Fruit fly (Drosophila melanogaster) whole organism, pupa: Measurements from ENCODE around the gene CG31097.

Source experiments
- CG10348 ChIP-seq: fragments of 200-800 bp; sonication (Bioruptor generic); IDR thresholded peaks from 2 replicates; pipeline ENCODE4 v1.3.6; 2022; ENCODE audit warnings: missing biosample characterization, missing genetic modification characterization
- CG12605 ChIP-seq: fragments of 200-800 bp; sonication (Bioruptor generic); IDR thresholded peaks from 2 replicates; pipeline ENCODE4 v1.3.6; 2022; ENCODE audit warnings: missing biosample characterization, missing genetic modification characterization
- CG13204 ChIP-seq: fragments of 200-800 bp; sonication (Bioruptor generic); optimal IDR thresholded peaks from 2 replicates; lab custom pipeline; 2018; ENCODE audit warnings: missing biosample characterization, mild to moderate bottlenecking, missing genetic modification characterization, moderate library complexity
- CG14655 ChIP-seq: fragments of 200-800 bp; sonication (Bioruptor generic); optimal IDR thresholded peaks from 3 replicates; lab custom pipeline; 2017; ENCODE audit warnings: mild to moderate bottlenecking, missing biosample characterization, missing genetic modification reagents, missing genetic modification characterization
- CG15710 ChIP-seq: fragments of 200-800 bp; sonication (Bioruptor generic); optimal IDR thresholded peaks from 2 replicates; lab custom pipeline; 2018; ENCODE audit warnings: missing biosample characterization, mild to moderate bottlenecking, missing genetic modification characterization, moderate library complexity
- CG17806 ChIP-seq: fragments of 200-800 bp; sonication (Bioruptor generic); optimal IDR thresholded peaks from 2 replicates; lab custom pipeline; 2018; ENCODE audit warnings: missing biosample characterization, mild to moderate bottlenecking, missing genetic modification characterization, moderate library complexity
- CG32121 ChIP-seq: fragments of 200-800 bp; sonication (Bioruptor generic); IDR thresholded peaks from 2 replicates; pipeline ENCODE4 v1.3.6; 2022; ENCODE audit warnings: missing biosample characterization, missing genetic modification characterization
- CG34367 ChIP-seq: fragments of 200-800 bp; sonication (Bioruptor generic); optimal IDR thresholded peaks from 2 replicates; lab custom pipeline; 2018; ENCODE audit warnings: missing biosample characterization, mild to moderate bottlenecking, missing genetic modification characterization
- CG4496 ChIP-seq: fragments of 200-800 bp; sonication (Bioruptor generic); IDR thresholded peaks from 3 replicates; pipeline ENCODE4 v1.3.6; 2022; ENCODE audit warnings: missing biosample characterization, missing genetic modification characterization
- CG8159 ChIP-seq: fragments of 200-800 bp; sonication (Bioruptor generic); optimal IDR thresholded peaks from 3 replicates; lab custom pipeline; 2018; ENCODE audit warnings: missing biosample characterization, mild to moderate bottlenecking, missing genetic modification characterization, moderate library complexity
- CG8301 ChIP-seq: fragments of 200-800 bp; sonication (Bioruptor generic); optimal IDR thresholded peaks from 2 replicates; lab custom pipeline; 2018; ENCODE audit warnings: missing biosample characterization, mild to moderate bottlenecking, missing genetic modification characterization
- CG9948 ChIP-seq: fragments of 200-800 bp; sonication (Bioruptor generic); optimal IDR thresholded peaks from 2 replicates; lab custom pipeline; 2018; ENCODE audit warnings: missing biosample characterization, mild to moderate bottlenecking, missing genetic modification characterization, moderate library complexity
- D1 ChIP-seq: fragments of 200-800 bp; sonication (Bioruptor generic); optimal IDR thresholded peaks from 2 replicates; lab custom pipeline; 2018; ENCODE audit warnings: missing biosample characterization, mild to moderate bottlenecking, missing genetic modification characterization, moderate library complexity
- EcR ChIP-seq: fragments of 200-800 bp; sonication (Bioruptor generic); optimal IDR thresholded peaks from 3 replicates; lab custom pipeline; 2019; ENCODE audit warnings: missing biosample characterization, missing genetic modification characterization, mild to moderate bottlenecking, moderate library complexity, missing genetic modification reagents
- Ets98B ChIP-seq: fragments of 200-800 bp; sonication (Bioruptor generic); IDR thresholded peaks from 2 replicates; pipeline ENCODE4 v1.3.6; 2022; ENCODE audit warnings: missing biosample characterization, missing genetic modification characterization
- Pif1A ChIP-seq: fragments of 200-800 bp; sonication (Bioruptor generic); optimal IDR thresholded peaks from 3 replicates; lab custom pipeline; 2016; ENCODE audit warnings: missing biosample characterization, missing genetic modification characterization
- Pif1B ChIP-seq: fragments of 200-800 bp; sonication (Bioruptor generic); optimal IDR thresholded peaks from 3 replicates; lab custom pipeline; 2016; ENCODE audit warnings: missing biosample characterization, missing genetic modification characterization
- Snoo ChIP-seq: fragments of 200-800 bp; sonication (Bioruptor generic); optimal IDR thresholded peaks from 3 replicates; lab custom pipeline; 2017; ENCODE audit warnings: missing biosample characterization, mild to moderate bottlenecking, missing genetic modification characterization, inconsistent platforms
- fd96Ca ChIP-seq: fragments of 200-800 bp; sonication (Bioruptor generic); IDR thresholded peaks from 3 replicates; pipeline ENCODE4 v1.3.6; 2022; ENCODE audit warnings: missing biosample characterization, missing genetic modification characterization
- gl ChIP-seq: fragments of 200-800 bp; sonication (Bioruptor generic); optimal IDR thresholded peaks from 2 replicates; lab custom pipeline; 2018; ENCODE audit warnings: missing biosample characterization, mild to moderate bottlenecking, missing genetic modification characterization
- rn ChIP-seq: fragments of 200-800 bp; sonication (Bioruptor generic); IDR thresholded peaks from 2 replicates; pipeline ENCODE4 v1.3.6; 2022; ENCODE audit warnings: missing biosample characterization, missing genetic modification characterization

CG31097 gene

DNA sequence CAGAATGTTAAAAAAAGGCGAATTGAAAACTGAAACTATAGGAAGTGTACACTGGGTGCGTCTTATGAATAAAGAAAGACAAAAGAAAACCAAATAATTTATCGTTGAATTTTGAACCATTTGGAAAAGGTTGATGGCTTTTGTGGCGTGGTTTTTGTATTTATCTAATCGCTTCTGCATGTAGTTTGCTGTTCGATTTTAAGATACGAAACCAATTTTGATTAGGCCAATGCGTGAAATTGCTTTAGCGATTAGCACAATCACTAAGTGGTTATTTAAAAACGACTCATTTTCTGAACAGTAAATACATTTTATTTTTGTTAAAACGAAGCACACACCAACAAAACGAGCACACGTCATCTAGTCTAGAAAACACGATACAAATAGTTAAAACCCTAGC is 36.9 kb downstream of the CG31097 start:
- TF ChIP-seq CG8301 (tag; lab: Kevin White, UChicago) (no peak), CG15710 (tag; lab: Kevin White, UChicago) (no peak), CG17806 (tag; lab: Kevin White, UChicago) (no peak), Pif1A (GFP tag; lab: Kevin White, UChicago) (no peak), CG13204 (GFP tag; lab: Kevin White, UChicago) (no peak), CG9948 (tag; lab: Kevin White, UChicago) (no peak), CG34367 (tag; lab: Kevin White, UChicago) (no peak), rn (GFP tag; lab: Robert Waterston, UW) (no peak), CG12605 (no peak), Pif1B (GFP tag; lab: Kevin White, UChicago) (no peak)
- TF ChIP-seq, all 21 proteins: peak for 0

DNA sequence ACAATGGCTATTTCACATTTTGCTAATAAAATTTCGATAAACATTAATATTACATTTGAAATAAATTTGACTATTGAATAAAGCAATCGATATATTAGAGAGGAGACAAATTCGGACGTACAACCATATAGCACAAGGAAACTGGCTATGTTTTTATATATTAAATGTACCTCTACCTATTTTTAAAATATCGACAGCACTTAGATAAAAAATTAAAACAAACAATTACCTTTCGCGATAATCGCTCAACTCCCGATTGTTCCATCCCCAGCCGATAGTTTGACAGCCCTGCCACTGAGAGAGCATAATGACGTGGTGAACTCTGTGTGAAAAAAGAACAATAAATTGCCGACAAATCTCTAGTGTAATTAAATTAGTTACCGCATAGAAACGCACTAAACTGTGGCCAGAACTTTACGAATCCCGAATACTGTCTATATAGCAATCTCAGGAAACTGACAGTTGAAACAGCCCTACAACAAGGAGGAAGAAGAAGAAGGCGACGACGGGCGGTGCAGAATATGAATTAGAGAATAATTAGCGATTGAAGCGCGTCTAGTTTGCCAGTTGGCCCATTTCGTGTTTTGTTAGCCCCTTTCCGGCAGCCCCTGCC is 38.8 kb downstream of the CG31097 start, which contains the start of gene CG11857:
Gene CG11857, plus strand, starts transcription at position 271 of the 613 bp plus-strand sequence.
- no peak for TF ChIP-seq Pif1A (GFP tag; lab: Kevin White, UChicago)
- peak; percentile 55 for TF ChIP-seq EcR (GFP tag; lab: Kevin White, UChicago)
- TF ChIP-seq CG32121 (GFP tag; lab: Robert Waterston, UW): peak; percentile 97
- peak; percentile 98 for TF ChIP-seq fd96Ca (GFP tag; lab: Robert Waterston, UW)
- TF ChIP-seq CG12605: peak; percentile 93
- TF ChIP-seq D1 (tag; lab: Kevin White, UChicago): no peak
- TF ChIP-seq Ets98B (GFP tag; lab: Robert Waterston, UW): peak; percentile 96
- peak; percentile 98 for TF ChIP-seq CG4496 (GFP tag; lab: Robert Waterston, UW)
- TF ChIP-seq CG17806 (tag; lab: Kevin White, UChicago): peak; percentile 93
- peak; percentile 96 for TF ChIP-seq rn (GFP tag; lab: Robert Waterston, UW)
- peak; percentile 95 for TF ChIP-seq Snoo
- no peak for TF ChIP-seq CG13204 (GFP tag; lab: Kevin White, UChicago)
- no peak for TF ChIP-seq CG14655
- TF ChIP-seq CG15710 (tag; lab: Kevin White, UChicago): peak; percentile 96
- TF ChIP-seq gl (tag; lab: Kevin White, UChicago): peak; percentile 86
- TF ChIP-seq CG9948 (tag; lab: Kevin White, UChicago): peak; percentile 93
- TF ChIP-seq CG10348 (GFP tag; lab: Robert Waterston, UW): peak; percentile 96
- peak; percentile 92 for TF ChIP-seq CG34367 (tag; lab: Kevin White, UChicago)
- TF ChIP-seq CG8159 (tag; lab: Kevin White, UChicago): peak; percentile 93
- peak; percentile 92 for TF ChIP-seq CG8301 (tag; lab: Kevin White, UChicago)
- no peak for TF ChIP-seq Pif1B (GFP tag; lab: Kevin White, UChicago)

DNA sequence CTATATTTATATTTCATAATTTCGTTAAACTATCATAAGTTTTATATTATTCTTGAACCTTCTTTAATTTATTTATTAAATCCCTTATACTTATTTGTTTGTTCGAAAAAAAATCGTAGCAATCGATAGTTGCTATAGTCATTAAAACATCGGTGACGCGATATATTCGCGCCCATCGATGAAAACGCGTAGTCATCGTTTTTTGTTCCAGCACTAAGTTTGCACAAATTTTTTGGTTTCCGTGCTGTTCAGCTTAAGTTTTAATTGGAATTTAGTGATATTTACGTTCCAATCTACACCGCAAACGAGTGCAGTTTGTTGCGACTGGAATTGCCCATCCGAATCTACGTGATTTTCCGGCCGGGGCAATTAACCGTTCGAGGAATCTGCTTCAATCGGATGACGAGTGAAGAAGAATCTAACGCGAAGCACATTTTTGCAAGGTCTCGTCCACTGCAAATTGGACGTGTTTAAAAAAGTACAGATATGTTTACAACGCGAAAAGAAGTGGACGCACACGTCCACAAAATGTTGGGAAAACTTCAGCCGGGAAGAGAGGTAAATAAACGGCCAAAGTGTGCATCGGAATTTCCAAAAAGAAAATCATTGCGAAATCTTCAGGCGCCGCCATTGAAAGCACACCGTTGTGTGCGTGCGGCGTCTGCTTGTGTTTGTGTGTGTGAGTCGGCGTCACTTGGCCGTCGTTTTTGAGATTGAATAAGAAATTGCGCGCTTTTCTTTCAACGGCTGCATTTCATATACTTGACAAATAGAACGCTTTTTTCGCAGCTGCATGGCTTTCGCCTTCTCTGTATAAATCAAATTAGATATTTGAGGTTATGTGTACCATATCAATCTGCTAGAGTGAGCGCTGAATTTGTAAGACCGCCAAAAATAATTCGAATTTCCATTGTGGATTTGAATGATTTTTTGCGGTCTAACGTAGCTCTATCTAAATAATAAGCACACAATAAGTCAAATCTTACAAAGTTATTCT is 48.1 kb downstream of the CG31097 start, which contains the start of gene Nup358:
Gene Nup358, plus strand, starts transcription at position 204 of the 997 bp plus-strand sequence.
- TF ChIP-seq Pif1B (GFP tag; lab: Kevin White, UChicago): no peak
- no peak for TF ChIP-seq CG8301 (tag; lab: Kevin White, UChicago)
- TF ChIP-seq CG32121 (GFP tag; lab: Robert Waterston, UW): no peak
- TF ChIP-seq CG17806 (tag; lab: Kevin White, UChicago): no peak
- no peak for TF ChIP-seq D1 (tag; lab: Kevin White, UChicago)

DNA sequence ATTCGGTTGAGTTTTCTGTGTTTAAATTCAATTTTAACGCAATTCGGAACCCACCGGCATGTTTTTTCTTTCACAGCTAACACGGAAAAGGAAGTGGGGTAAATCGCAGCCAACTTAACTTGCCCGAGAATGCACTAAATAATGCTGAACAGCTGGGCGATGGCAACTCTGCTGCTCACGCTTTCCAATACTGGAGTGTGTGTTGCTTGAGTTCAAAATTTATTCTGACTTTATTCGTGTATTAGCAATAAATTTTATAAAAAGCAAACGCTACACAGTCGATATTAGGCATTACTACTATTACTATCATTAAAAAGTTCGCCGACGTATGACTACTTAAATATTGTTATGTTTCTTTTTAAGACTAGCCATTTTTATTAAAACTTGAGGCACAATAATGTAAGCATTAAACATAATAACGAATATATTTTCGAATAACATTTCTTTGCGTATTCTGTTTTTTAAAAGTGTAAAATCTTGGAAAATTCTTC is 50.2 kb downstream of the CG31097 start, which contains the start of the genes RpS27 and Nup37:
Gene RpS27, minus strand, starts transcription at position 136 of the 491 bp plus-strand sequence.
Gene Nup37, plus strand, starts transcription at position 280 of the 491 bp plus-strand sequence.
- TF ChIP-seq fd96Ca (GFP tag; lab: Robert Waterston, UW) (no peak; the same call in 1 of the 3 replicates), EcR (GFP tag; lab: Kevin White, UChicago) (no peak), CG15710 (tag; lab: Kevin White, UChicago) (peak; percentile 90), CG4496 (GFP tag; lab: Robert Waterston, UW) (peak; percentile 97), CG32121 (GFP tag; lab: Robert Waterston, UW) (peak; percentile 67), Pif1B (GFP tag; lab: Kevin White, UChicago) (no peak), Pif1A (GFP tag; lab: Kevin White, UChicago) (peak; percentile 92), CG8301 (tag; lab: Kevin White, UChicago) (no peak), D1 (tag; lab: Kevin White, UChicago) (no peak), CG13204 (GFP tag; lab: Kevin White, UChicago) (no peak), CG8159 (tag; lab: Kevin White, UChicago) (peak; percentile 81), Ets98B (GFP tag; lab: Robert Waterston, UW) (peak; percentile 86), CG34367 (tag; lab: Kevin White, UChicago) (peak; percentile 91), Snoo (peak; percentile 98), gl (tag; lab: Kevin White, UChicago) (peak; percentile 80), CG12605 (peak; percentile 89), CG9948 (tag; lab: Kevin White, UChicago) (peak; percentile 67), CG17806 (tag; lab: Kevin White, UChicago) (peak; percentile 71), CG14655 (no peak), CG10348 (GFP tag; lab: Robert Waterston, UW) (peak; percentile 32; the same call in 1 of the 2 replicates), rn (GFP tag; lab: Robert Waterston, UW) (peak; percentile 87)
